Worm (Caenorhabditis elegans) whole organism, late embryonic: ENCODE data around the gene M02D8.3.

Source experiments
- C08G9.2 ChIP-seq: sonication (generic microtip); optimal IDR thresholded peaks from 2 replicates; lab custom pipeline; 2016; ENCODE audit warnings: mild to moderate bottlenecking, missing genetic modification characterization, moderate library complexity, missing compliant biosample characterization
- F13H6.1 ChIP-seq: sonication (generic microtip); optimal IDR thresholded peaks from 2 replicates; lab custom pipeline; 2016; ENCODE audit warnings: missing genetic modification characterization, missing compliant biosample characterization
- T23F11.4 ChIP-seq: fragments of 200-800 bp; sonication (Bioruptor generic); optimal IDR thresholded peaks from 2 replicates; lab custom pipeline; 2018; ENCODE audit warnings: mild to moderate bottlenecking, missing genetic modification characterization, missing compliant biosample characterization
- ama-1 ChIP-seq: fragments of 150-350 bp; optimal IDR thresholded peaks from 2 replicates; lab custom pipeline; 2014
- ceh-48 ChIP-seq: sonication (generic microtip); optimal IDR thresholded peaks from 2 replicates; lab custom pipeline; 2016; ENCODE audit warnings: missing genetic modification characterization, inconsistent platforms, missing compliant biosample characterization
- ets-4 ChIP-seq: sonication (generic microtip); optimal IDR thresholded peaks from 2 replicates; lab custom pipeline; 2016; ENCODE audit warnings: missing genetic modification characterization, missing compliant biosample characterization
- fax-1 ChIP-seq: sonication (generic microtip); optimal IDR thresholded peaks from 2 replicates; lab custom pipeline; 2016; ENCODE audit warnings: missing genotype, missing genetic modification characterization, missing compliant biosample characterization
- lin-11 ChIP-seq: fragments of 200-800 bp; sonication (Bioruptor generic); optimal IDR thresholded peaks from 2 replicates; lab custom pipeline; 2018; ENCODE audit warnings: mild to moderate bottlenecking, missing genetic modification characterization, missing compliant biosample characterization
- nhr-11 ChIP-seq: fragments of 150-350 bp; optimal IDR thresholded peaks from 2 replicates; lab custom pipeline; 2014; ENCODE audit warnings: missing biosample characterization, missing genetic modification characterization
- pax-1 ChIP-seq: fragments of 150-350 bp; optimal IDR thresholded peaks from 2 replicates; lab custom pipeline; 2014; ENCODE audit warnings: missing biosample characterization, missing genetic modification characterization
- pha-4 ChIP-seq: fragments of 150-350 bp; optimal IDR thresholded peaks from 2 replicates; lab custom pipeline; 2018; ENCODE audit warnings: missing biosample characterization, missing genetic modification reagents, missing genetic modification characterization
- rnt-1 ChIP-seq: sonication (generic microtip); optimal IDR thresholded peaks from 2 replicates; lab custom pipeline; 2016; ENCODE audit warnings: missing genetic modification characterization, missing compliant biosample characterization
- tbx-2 ChIP-seq: sonication (generic microtip); optimal IDR thresholded peaks from 2 replicates; lab custom pipeline; 2016; ENCODE audit warnings: missing genetic modification characterization, missing compliant biosample characterization

DNA sequence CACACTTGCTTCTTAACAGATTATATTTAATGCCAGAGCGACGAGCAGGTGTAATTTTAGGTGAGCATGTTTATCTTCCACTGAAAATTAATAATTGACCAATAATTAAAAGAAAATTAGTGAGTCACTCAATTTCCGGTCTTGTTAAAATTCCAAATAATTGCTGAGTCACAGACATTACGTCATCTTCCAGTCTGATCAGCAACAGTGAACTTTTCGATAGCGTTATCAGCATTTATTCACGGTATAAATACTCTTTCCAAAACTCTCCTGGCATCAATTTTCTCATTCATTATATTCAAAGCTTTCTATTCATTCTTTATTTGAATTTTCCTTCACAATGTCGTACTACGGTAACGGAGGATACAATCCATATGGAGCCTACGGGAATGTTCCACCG, 27.4 kb downstream of the M02D8.3 start, which contains the start of gene kreg-1:
- TF ChIP-seq rnt-1 (no peak), tbx-2 (tag; lab: Kevin White, UChicago) (no peak), T23F11.4 (GFP tag; lab: Kevin White, UChicago) (no peak), ama-1 (lab: Kevin White, UChicago) (no peak), ceh-48 (tag; lab: Kevin White, UChicago) (no peak), pax-1 (tag; lab: Kevin White, UChicago) (no peak), pha-4 (tag; lab: Kevin White, UChicago) (no peak), lin-11 (tag; lab: Kevin White, UChicago) (no peak), C08G9.2 (tag; lab: Kevin White, UChicago) (no peak), nhr-11 (tag; lab: Kevin White, UChicago) (no peak), fax-1 (no peak), ets-4 (no peak), F13H6.1 (tag; lab: Kevin White, UChicago) (no peak)
